Worm (Caenorhabditis elegans): Measurements from ENCODE around the gene ZC13.1.

The ZC13.1 gene

DNA sequence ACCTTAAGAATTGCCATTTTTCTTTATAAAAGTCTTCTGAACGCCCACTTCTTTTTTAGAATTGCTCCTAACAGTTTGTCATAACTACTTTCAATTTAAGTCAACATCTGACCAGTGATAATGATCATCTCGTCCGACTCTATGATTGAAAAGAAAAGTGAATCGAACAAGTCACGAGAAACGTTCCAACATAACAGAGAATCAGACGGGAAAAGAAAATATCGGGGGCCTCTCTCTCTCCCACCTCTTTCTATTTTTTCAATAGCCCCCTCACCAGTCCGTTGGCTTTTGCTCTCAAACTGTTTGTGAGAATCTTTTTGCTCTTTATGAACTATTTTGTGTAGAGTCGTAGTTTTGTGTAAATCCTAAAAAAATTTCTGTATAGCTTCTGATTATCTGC is 50.6 kb downstream of the ZC13.1 start:
- no peak for TF ChIP-seq nhr-67 (tag; optimal IDR thresholded peaks at IDR 0.05)
- TF ChIP-seq skn-1 (tag; optimal IDR thresholded peaks at IDR 0.05) = no peak
- TF ChIP-seq unc-62 (GFP tag; optimal IDR thresholded peaks at IDR 0.05) = no peak
- TF ChIP-seq snpc-4 (tag; optimal IDR thresholded peaks at IDR 0.05) = no peak
- peak; percentile 69 for TF ChIP-seq pha-4 (tag; optimal IDR thresholded peaks at IDR 0.05)
- TF ChIP-seq unc-39 (tag; optimal IDR thresholded peaks at IDR 0.05) = no peak
